Worm (Caenorhabditis elegans): ENCODE measurements around the gene fbxc-22.

DNA sequence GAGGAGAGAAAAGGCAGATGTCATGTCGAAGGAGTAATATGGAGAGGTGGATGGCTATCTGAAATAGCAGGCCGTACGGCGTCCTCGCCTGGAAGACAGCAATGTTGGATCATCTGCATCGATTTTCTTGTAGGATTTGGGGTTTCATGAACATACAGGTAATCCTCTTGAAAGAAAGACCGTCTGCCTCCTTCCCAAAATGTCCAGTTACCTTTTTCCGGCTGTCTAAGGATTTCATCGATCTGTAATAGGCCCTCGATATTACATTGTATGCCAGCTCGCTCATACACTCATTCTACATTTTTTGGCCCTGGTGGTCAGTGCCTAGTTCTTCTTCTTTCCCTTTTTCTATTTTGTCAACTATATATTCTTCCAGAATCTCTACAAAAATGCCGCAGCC is 31.5 kb upstream of the fbxc-22 start, which contains the start of the genes fbxb-5 and btb-8:
- TF ChIP-seq F26F4.8 (GFP tag; conservative IDR thresholded peaks at IDR 0.05) (no peak), lsy-2 (tag; optimal IDR thresholded peaks at IDR 0.05) (no peak), lin-13 (GFP tag; optimal IDR thresholded peaks at IDR 0.05) (no peak), spr-1 (tag; optimal IDR thresholded peaks at IDR 0.05) (no peak), ZK337.2 (GFP tag; IDR thresholded peaks at IDR 0.05) (no peak), pha-4 (GFP tag; IDR thresholded peaks at IDR 0.05) (no peak), pha-4 (tag; optimal IDR thresholded peaks at IDR 0.05) (no peak), zag-1 (tag; optimal IDR thresholded peaks at IDR 0.05) (no peak), nhr-237 (tag; optimal IDR thresholded peaks at IDR 0.05) (no peak), nhr-25 (tag; optimal IDR thresholded peaks at IDR 0.05; ENCODE audit: borderline replicate concordance, insufficient read depth) (no peak)

Data from whole organism, L4 larva.